Worm (Caenorhabditis elegans): Measurements from ENCODE around the gene ZK287.7.

DNA sequence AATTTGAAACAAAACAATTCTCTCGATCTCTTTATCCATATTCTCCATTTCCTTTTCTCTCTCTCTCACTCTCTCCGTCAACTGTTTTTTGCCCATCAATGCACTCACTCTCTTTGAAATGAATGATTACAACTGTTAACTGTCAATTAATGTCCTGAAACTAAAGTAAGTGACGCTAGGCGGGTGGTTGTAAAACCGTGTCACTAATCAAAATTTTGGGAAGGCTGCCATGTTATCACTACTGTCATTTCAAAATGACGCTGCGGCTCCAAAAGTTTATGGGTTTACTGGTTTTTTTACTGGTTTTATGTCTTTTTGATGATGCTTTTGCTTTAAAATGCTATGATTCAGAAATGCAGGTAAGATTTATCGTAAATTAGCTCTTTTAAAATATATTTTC, 13.7 kb upstream of the ZK287.7 start, which contains the start of gene ZK287.9:
- no peak for TF ChIP-seq ces-1 (GFP tag; optimal IDR thresholded peaks at IDR 0.05)
- TF ChIP-seq nhr-237 (tag; optimal IDR thresholded peaks at IDR 0.05), result no peak
- no peak for TF ChIP-seq flh-1 (GFP tag; optimal IDR thresholded peaks at IDR 0.05)
- no peak for TF ChIP-seq ztf-11 (tag; optimal IDR thresholded peaks at IDR 0.05)
- no peak for TF ChIP-seq drap-1 (GFP tag; optimal IDR thresholded peaks at IDR 0.05)
- TF ChIP-seq elt-3 (tag; optimal IDR thresholded peaks at IDR 0.05), result no peak
- no peak for TF ChIP-seq unc-62 (GFP tag; optimal IDR thresholded peaks at IDR 0.05)
- no peak for TF ChIP-seq sptf-1 (tag; optimal IDR thresholded peaks at IDR 0.05)
- no peak for TF ChIP-seq blmp-1 (tag; optimal IDR thresholded peaks at IDR 0.05)

Data from whole organism, mixed stage, embryonic.